Worm (Caenorhabditis elegans): Measurements from ENCODE around the gene atg-2.

The atg-2 gene

ce11 chrX:6806463-6806862 lies at the start of gene atg-2:
Gene atg-2 (plus strand): TSS chrX:6806763.
- TF ChIP-seq tab-1 (GFP tag; IDR thresholded peaks at IDR 0.05) (0 out of 2 replicates have a peak, but pooled peaks have one; percentile 35), ztf-29 (GFP tag; IDR thresholded peaks at IDR 0.05) (no peak)

- no peak for TF ChIP-seq ref-1 (GFP tag; conservative IDR thresholded peaks at IDR 0.05)
- TF ChIP-seq ztf-23 (GFP tag; IDR thresholded peaks at IDR 0.05) = no peak
- TF ChIP-seq cog-1 (tag; optimal IDR thresholded peaks at IDR 0.05) = no peak
- TF ChIP-seq med-1 (GFP tag; optimal IDR thresholded peaks at IDR 0.05; ENCODE audit: insufficient read depth) = no peak
- no peak for TF ChIP-seq flt-1 (GFP tag; IDR thresholded peaks at IDR 0.05)
- TF ChIP-seq tab-1 (GFP tag; IDR thresholded peaks at IDR 0.05) = no peak
- TF ChIP-seq T22C8.4 (GFP tag; IDR thresholded peaks at IDR 0.05) = no peak
- no peak for TF ChIP-seq klf-2 (GFP tag; conservative IDR thresholded peaks at IDR 0.05)
- no peak for TF ChIP-seq ztf-29 (GFP tag; IDR thresholded peaks at IDR 0.05)
Observed at ce11 chrX:6761211-6761610, 45.4 kb upstream of the atg-2 start.

ce11 chrX:6761688-6762185 lies 44.8 kb upstream of the atg-2 start, which contains the start of gene abts-4:
Gene abts-4 (minus strand): TSS chrX:6761738.
- no peak for TF ChIP-seq flt-1 (GFP tag; IDR thresholded peaks at IDR 0.05)
- TF ChIP-seq T22C8.4 (GFP tag; IDR thresholded peaks at IDR 0.05) = no peak
- TF ChIP-seq tab-1 (GFP tag; IDR thresholded peaks at IDR 0.05) = no peak
- no peak for TF ChIP-seq ztf-23 (GFP tag; IDR thresholded peaks at IDR 0.05)
- no peak for TF ChIP-seq med-1 (GFP tag; optimal IDR thresholded peaks at IDR 0.05; ENCODE audit: insufficient read depth)
- TF ChIP-seq ref-1 (GFP tag; conservative IDR thresholded peaks at IDR 0.05) = no peak
- no peak for TF ChIP-seq cog-1 (tag; optimal IDR thresholded peaks at IDR 0.05)
- no peak for TF ChIP-seq klf-2 (GFP tag; conservative IDR thresholded peaks at IDR 0.05)

ce11 chrX:6778014-6778413 lies 28.5 kb upstream of the atg-2 start, which contains the start of gene irk-1:
Gene irk-1 (minus strand): TSS chrX:6778114.
- TF ChIP-seq tab-1 (GFP tag; IDR thresholded peaks at IDR 0.05) (no peak), flt-1 (GFP tag; IDR thresholded peaks at IDR 0.05) (no peak), ztf-23 (GFP tag; IDR thresholded peaks at IDR 0.05) (0 out of 2 replicates have a peak, but pooled peaks have one; percentile 16)

ce11 chrX:6782857-6783256 lies 23.7 kb upstream of the atg-2 start, which contains the start of gene idpp-6:
Gene idpp-6 (plus strand): TSS chrX:6783157.
- no peak for TF ChIP-seq klf-2 (GFP tag; conservative IDR thresholded peaks at IDR 0.05)
- TF ChIP-seq flt-1 (GFP tag; IDR thresholded peaks at IDR 0.05) = no peak
- TF ChIP-seq ztf-29 (GFP tag; IDR thresholded peaks at IDR 0.05) = no peak
- TF ChIP-seq tab-1 (GFP tag; IDR thresholded peaks at IDR 0.05) = no peak
- no peak for TF ChIP-seq ref-1 (GFP tag; conservative IDR thresholded peaks at IDR 0.05)
- TF ChIP-seq cog-1 (tag; optimal IDR thresholded peaks at IDR 0.05) = no peak
- no peak for TF ChIP-seq ztf-23 (GFP tag; IDR thresholded peaks at IDR 0.05)
- TF ChIP-seq med-1 (GFP tag; optimal IDR thresholded peaks at IDR 0.05; ENCODE audit: insufficient read depth) = no peak
- TF ChIP-seq T22C8.4 (GFP tag; IDR thresholded peaks at IDR 0.05) = no peak

- TF ChIP-seq ztf-29 (GFP tag; IDR thresholded peaks at IDR 0.05) (no peak), flt-1 (GFP tag; IDR thresholded peaks at IDR 0.05) (no peak), ref-1 (GFP tag; conservative IDR thresholded peaks at IDR 0.05) (no peak), med-1 (GFP tag; optimal IDR thresholded peaks at IDR 0.05; ENCODE audit: insufficient read depth) (no peak), T22C8.4 (GFP tag; IDR thresholded peaks at IDR 0.05) (no peak), tab-1 (GFP tag; IDR thresholded peaks at IDR 0.05) (no peak), cog-1 (tag; optimal IDR thresholded peaks at IDR 0.05) (no peak), klf-2 (GFP tag; conservative IDR thresholded peaks at IDR 0.05) (no peak), ztf-23 (GFP tag; IDR thresholded peaks at IDR 0.05) (no peak)
Observed at ce11 chrX:6784181-6784580, 22.4 kb upstream of the atg-2 start, which contains the start of gene bgal-2. Gene bgal-2 (plus strand): TSS chrX:6784411.

ce11 chrX:6788965-6789573 lies 17.5 kb upstream of the atg-2 start, which contains the start of gene sgca-1:
Gene sgca-1 (minus strand): TSS chrX:6789548.
- TF ChIP-seq flt-1 (GFP tag; IDR thresholded peaks at IDR 0.05) (no peak), T22C8.4 (GFP tag; IDR thresholded peaks at IDR 0.05) (no peak)

ce11 chrX:6790457-6790856 lies 16.1 kb upstream of the atg-2 start:
- no peak for TF ChIP-seq klf-2 (GFP tag; conservative IDR thresholded peaks at IDR 0.05)
- no peak for TF ChIP-seq flt-1 (GFP tag; IDR thresholded peaks at IDR 0.05)
- no peak for TF ChIP-seq tab-1 (GFP tag; IDR thresholded peaks at IDR 0.05)
- no peak for TF ChIP-seq med-1 (GFP tag; optimal IDR thresholded peaks at IDR 0.05; ENCODE audit: insufficient read depth)
- TF ChIP-seq cog-1 (tag; optimal IDR thresholded peaks at IDR 0.05) = no peak
- TF ChIP-seq T22C8.4 (GFP tag; IDR thresholded peaks at IDR 0.05) = no peak
- no peak for TF ChIP-seq ztf-29 (GFP tag; IDR thresholded peaks at IDR 0.05)
- TF ChIP-seq ref-1 (GFP tag; conservative IDR thresholded peaks at IDR 0.05) = no peak
- no peak for TF ChIP-seq ztf-23 (GFP tag; IDR thresholded peaks at IDR 0.05)

ce11 chrX:6790986-6791385 lies 15.6 kb upstream of the atg-2 start, which contains the start of gene asp-3:
Gene asp-3 (plus strand): TSS chrX:6791064.
- TF ChIP-seq ref-1 (GFP tag; conservative IDR thresholded peaks at IDR 0.05) (no peak), ztf-29 (GFP tag; IDR thresholded peaks at IDR 0.05) (no peak), med-1 (GFP tag; optimal IDR thresholded peaks at IDR 0.05; ENCODE audit: insufficient read depth) (no peak), ztf-23 (GFP tag; IDR thresholded peaks at IDR 0.05) (no peak), tab-1 (GFP tag; IDR thresholded peaks at IDR 0.05) (no peak), flt-1 (GFP tag; IDR thresholded peaks at IDR 0.05) (no peak), T22C8.4 (GFP tag; IDR thresholded peaks at IDR 0.05) (no peak), klf-2 (GFP tag; conservative IDR thresholded peaks at IDR 0.05) (no peak), cog-1 (tag; optimal IDR thresholded peaks at IDR 0.05) (no peak)
